Worm (Caenorhabditis elegans) whole organism, L1 larva: ENCODE results near the gene sdz-21.

Experiments
- C04F5.9 ChIP-seq: sonication (generic microtip); optimal IDR thresholded peaks from 2 replicates; lab custom pipeline; 2016; ENCODE audit warnings: missing genetic modification characterization, missing compliant biosample characterization
- C16A3.4 ChIP-seq: fragments of 150-350 bp; optimal IDR thresholded peaks from 2 replicates; lab custom pipeline; 2014; ENCODE audit warnings: missing biosample characterization, missing genetic modification characterization
- C34B4.2 ChIP-seq: sonication (generic microtip); optimal IDR thresholded peaks from 2 replicates; lab custom pipeline; 2017; ENCODE audit warnings: mild to moderate bottlenecking, missing genetic modification characterization, missing compliant biosample characterization
- F16B12.6 ChIP-seq: fragments of 150-350 bp; optimal IDR thresholded peaks from 2 replicates; lab custom pipeline; 2014; ENCODE audit warnings: missing biosample characterization, missing genetic modification characterization
- aha-1 ChIP-seq: fragments of 150-350 bp; optimal IDR thresholded peaks from 2 replicates; lab custom pipeline; 2014; ENCODE audit warnings: missing biosample characterization, missing genetic modification characterization
- aly-2 ChIP-seq: fragments of 150-350 bp; optimal IDR thresholded peaks from 2 replicates; lab custom pipeline; 2014; ENCODE audit warnings: missing biosample characterization, missing genetic modification characterization
- blmp-1 ChIP-seq: fragments of 150-350 bp; optimal IDR thresholded peaks from 2 replicates; lab custom pipeline; 2014; ENCODE audit warnings: missing biosample characterization, missing genetic modification characterization
- ceh-88 ChIP-seq: fragments of 200-800 bp; sonication (Bioruptor generic); IDR thresholded peaks from 2 replicates; pipeline ENCODE4 v1.3.6; 2022; ENCODE audit warnings: missing genetic modification characterization, missing compliant biosample characterization
- ceh-90 ChIP-seq: sonication (generic microtip); optimal IDR thresholded peaks from 2 replicates; lab custom pipeline; 2016; ENCODE audit warnings: missing genetic modification characterization, missing compliant biosample characterization
- efl-1 ChIP-seq, 4 experiments: fragments of 150-350 bp; optimal IDR thresholded peaks in 3 of 4; peaks in 1 of 4; 1 replicate in 1 of 4; 2 replicates in 3 of 4; lab custom pipeline; 2014; ENCODE audit warnings: missing biosample characterization in 2 of 4, missing genetic modification characterization in 2 of 4, missing genetic modification reagents in 2 of 4
- egl-27 ChIP-seq, 2 experiments: fragments of 150-350 bp in 1 of 2; sonication (generic microtip); optimal IDR thresholded peaks; 3 replicates each; lab custom pipeline; 2017 to 2018; ENCODE audit warnings: missing biosample characterization in 2 of 2, missing genetic modification characterization in 2 of 2, missing genetic modification reagents in 2 of 2
- elt-3 ChIP-seq, 6 experiments: fragments of 150-350 bp in 1 of 6; sonication (generic microtip); optimal IDR thresholded peaks; 2 replicates each; lab custom pipeline; 2017 to 2018; ENCODE audit warnings: missing biosample characterization in 6 of 6, missing genetic modification characterization in 6 of 6, inconsistent platforms in 1 of 6
- ets-5 ChIP-seq: fragments of 200-800 bp; sonication (Bioruptor generic); IDR thresholded peaks from 2 replicates; pipeline ENCODE4 v1.3.6; 2022; ENCODE audit warnings: missing genetic modification characterization, missing compliant biosample characterization
- fkh-4 ChIP-seq: sonication (generic microtip); optimal IDR thresholded peaks from 2 replicates; lab custom pipeline; 2016; ENCODE audit warnings: missing compliant biosample characterization, missing genetic modification characterization, borderline replicate concordance
- grh-1 ChIP-seq: fragments of 200-800 bp; sonication (Bioruptor generic); IDR thresholded peaks from 2 replicates; pipeline ENCODE4 v1.3.6; 2022; ENCODE audit warnings: missing genetic modification reagents, missing genetic modification characterization, missing compliant biosample characterization
- hlh-17 ChIP-seq: fragments of 200-800 bp; sonication (Bioruptor generic); optimal IDR thresholded peaks from 2 replicates; lab custom pipeline; 2018; ENCODE audit warnings: missing genetic modification characterization, mild to moderate bottlenecking, missing compliant biosample characterization, moderate library complexity, borderline replicate concordance
- hpl-2 ChIP-seq: fragments of 150-350 bp; optimal IDR thresholded peaks from 2 replicates; lab custom pipeline; 2014; ENCODE audit warnings: missing biosample characterization, missing genetic modification reagents, missing genetic modification characterization
- isw-1 ChIP-seq: fragments of 200-800 bp; sonication (Bioruptor generic); IDR thresholded peaks from 2 replicates; pipeline ENCODE4 v1.3.6; 2022; ENCODE audit warnings: missing genetic modification characterization, missing compliant biosample characterization
- jun-1 ChIP-seq: fragments of 150-350 bp; optimal IDR thresholded peaks from 2 replicates; lab custom pipeline; 2014; ENCODE audit warnings: missing biosample characterization, missing genetic modification reagents, missing genetic modification characterization
- lin-14 ChIP-seq: fragments of 200-800 bp; sonication (Bioruptor generic); optimal IDR thresholded peaks from 2 replicates; lab custom pipeline; 2018; ENCODE audit warnings: mild to moderate bottlenecking, missing genetic modification characterization, moderate library complexity, missing compliant biosample characterization
- lin-39 ChIP-seq: fragments of 150-350 bp; optimal IDR thresholded peaks from 2 replicates; lab custom pipeline; 2014; ENCODE audit warnings: missing biosample characterization, missing genetic modification reagents, missing genetic modification characterization
- mab-9 ChIP-seq: fragments of 200-800 bp; sonication (Bioruptor generic); IDR thresholded peaks from 2 replicates; pipeline ENCODE4 v1.3.6; 2022; ENCODE audit warnings: missing genetic modification reagents, missing genetic modification characterization, missing compliant biosample characterization
- mdl-1 ChIP-seq, 2 experiments: fragments of 150-350 bp; optimal IDR thresholded peaks; 2 replicates each; lab custom pipeline; 2014 to 2017; ENCODE audit warnings: missing biosample characterization in 2 of 2, missing genetic modification characterization in 2 of 2, inconsistent platforms in 1 of 2
- mef-2 ChIP-seq: fragments of 150-350 bp; optimal IDR thresholded peaks from 2 replicates; lab custom pipeline; 2014; ENCODE audit warnings: missing biosample characterization, missing genetic modification characterization
- mep-1 ChIP-seq: fragments of 150-350 bp; optimal IDR thresholded peaks from 2 replicates; lab custom pipeline; 2014; ENCODE audit warnings: missing biosample characterization, missing genetic modification characterization
- nhr-11 ChIP-seq: fragments of 150-350 bp; optimal IDR thresholded peaks from 2 replicates; lab custom pipeline; 2014; ENCODE audit warnings: missing biosample characterization, missing genetic modification characterization
- nhr-12 ChIP-seq: sonication (generic microtip); optimal IDR thresholded peaks from 2 replicates; lab custom pipeline; 2017; ENCODE audit warnings: missing biosample characterization, missing genetic modification characterization
- nhr-28 ChIP-seq: fragments of 150-350 bp; optimal IDR thresholded peaks from 2 replicates; lab custom pipeline; 2014; ENCODE audit warnings: missing biosample characterization, missing genetic modification characterization
- nhr-47 ChIP-seq: sonication (generic microtip); optimal IDR thresholded peaks from 2 replicates; lab custom pipeline; 2016; ENCODE audit warnings: mild to moderate bottlenecking, missing genetic modification characterization, moderate library complexity, missing compliant biosample characterization
- nhr-71 ChIP-seq: sonication (generic microtip); optimal IDR thresholded peaks from 2 replicates; lab custom pipeline; 2016; ENCODE audit warnings: mild to moderate bottlenecking, missing genetic modification characterization, moderate library complexity, missing compliant biosample characterization
- nhr-84 ChIP-seq: sonication (generic microtip); optimal IDR thresholded peaks from 2 replicates; lab custom pipeline; 2017; ENCODE audit warnings: missing biosample characterization, missing genetic modification characterization
- nhr-85 ChIP-seq: sonication (generic microtip); peaks from one replicate; lab custom pipeline; 2016; ENCODE audit warnings: missing genetic modification characterization, inconsistent platforms, missing compliant biosample characterization
- pag-3 ChIP-seq: sonication (generic microtip); optimal IDR thresholded peaks from 2 replicates; lab custom pipeline; 2017; ENCODE audit warnings: missing genetic modification characterization, mild to moderate bottlenecking, missing compliant biosample characterization, antibody characterized with exemption, borderline replicate concordance; ENCODE audit not compliant: insufficient read depth
- pax-3 ChIP-seq: fragments of 200-800 bp; sonication (Bioruptor generic); optimal IDR thresholded peaks from 2 replicates; lab custom pipeline; 2018; ENCODE audit warnings: mild to moderate bottlenecking, missing genetic modification characterization, moderate library complexity, missing compliant biosample characterization
- rnt-1 ChIP-seq: sonication (generic microtip); optimal IDR thresholded peaks from 2 replicates; lab custom pipeline; 2016; ENCODE audit warnings: mild to moderate bottlenecking, missing genetic modification characterization, moderate library complexity, missing compliant biosample characterization
- skn-1 ChIP-seq: fragments of 150-350 bp; optimal IDR thresholded peaks from 2 replicates; lab custom pipeline; 2014; ENCODE audit warnings: missing biosample characterization, missing genetic modification characterization
- snu-23 ChIP-seq: sonication (generic microtip); optimal IDR thresholded peaks from 2 replicates; lab custom pipeline; 2016; ENCODE audit warnings: missing genetic modification characterization, missing compliant biosample characterization
- sox-4 ChIP-seq: sonication (generic microtip); optimal IDR thresholded peaks from 2 replicates; lab custom pipeline; 2016; ENCODE audit warnings: missing genetic modification characterization, missing compliant biosample characterization
- sptf-1 ChIP-seq: fragments of 150-350 bp; optimal IDR thresholded peaks from 2 replicates; lab custom pipeline; 2014; ENCODE audit warnings: missing biosample characterization, missing genetic modification characterization
- sup-37 ChIP-seq: fragments of 200-800 bp; sonication (Bioruptor generic); optimal IDR thresholded peaks from 2 replicates; lab custom pipeline; 2018; ENCODE audit warnings: mild to moderate bottlenecking, missing genetic modification characterization, missing compliant biosample characterization
- tbx-2 ChIP-seq: sonication (generic microtip); optimal IDR thresholded peaks from 2 replicates; lab custom pipeline; 2016; ENCODE audit warnings: missing genetic modification characterization, missing compliant biosample characterization
- unc-130 ChIP-seq: fragments of 150-350 bp; optimal IDR thresholded peaks from 2 replicates; lab custom pipeline; 2017; ENCODE audit warnings: missing biosample characterization, missing genetic modification characterization, inconsistent platforms
- unc-30 ChIP-seq: sonication (generic microtip); optimal IDR thresholded peaks from 2 replicates; lab custom pipeline; 2017; ENCODE audit warnings: missing biosample characterization, missing genetic modification characterization
- unc-62 ChIP-seq: fragments of 150-350 bp; optimal IDR thresholded peaks from 2 replicates; lab custom pipeline; 2014; ENCODE audit warnings: missing biosample characterization, missing genetic modification reagents, missing genetic modification characterization
- unc-98 ChIP-seq: fragments of 200-800 bp; sonication (Bioruptor generic); IDR thresholded peaks from 2 replicates; pipeline ENCODE4 v1.3.6; 2022; ENCODE audit warnings: missing genetic modification characterization, missing compliant biosample characterization
- vab-15 ChIP-seq: sonication (generic microtip); optimal IDR thresholded peaks from 2 replicates; lab custom pipeline; 2017; ENCODE audit warnings: missing genotype, mild to moderate bottlenecking, missing genetic modification characterization, missing compliant biosample characterization
- xbp-1 ChIP-seq: sonication (generic microtip); optimal IDR thresholded peaks from 2 replicates; lab custom pipeline; 2016; ENCODE audit warnings: missing genetic modification characterization, missing compliant biosample characterization
- zag-1 ChIP-seq: fragments of 150-350 bp; optimal IDR thresholded peaks from 2 replicates; lab custom pipeline; 2014; ENCODE audit warnings: missing biosample characterization, missing genetic modification characterization
- zip-4 ChIP-seq: fragments of 200-800 bp; sonication (Bioruptor generic); optimal IDR thresholded peaks from 2 replicates; lab custom pipeline; 2018; ENCODE audit warnings: mild to moderate bottlenecking, missing genetic modification characterization, moderate library complexity, missing compliant biosample characterization
- ztf-11 ChIP-seq, 2 experiments: sonication (generic microtip); optimal IDR thresholded peaks; 2 replicates each; lab custom pipeline; 2016 to 2017; ENCODE audit warnings: missing genetic modification characterization in 2 of 2, missing biosample characterization in 1 of 2, missing compliant biosample characterization in 1 of 2

The sdz-21 gene

DNA sequence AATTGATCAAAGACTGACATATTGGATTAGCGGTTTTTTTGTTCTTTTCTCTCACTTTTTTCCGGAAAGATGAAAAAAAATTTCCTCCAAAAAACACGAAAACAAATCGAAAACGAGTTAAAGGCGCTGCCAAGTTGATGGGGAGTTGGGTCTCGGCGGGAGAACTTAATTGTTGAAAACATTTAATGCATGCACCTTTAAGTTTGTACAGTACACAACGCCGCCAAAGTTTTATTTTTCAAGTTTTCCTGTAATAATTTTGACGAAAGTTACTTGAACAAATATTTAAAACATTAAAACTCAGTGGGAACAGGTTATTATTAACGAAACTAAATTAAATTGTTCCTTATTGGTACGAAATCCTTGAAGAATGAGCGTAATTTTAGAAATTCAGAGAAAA, 44.6 kb upstream of the sdz-21 start:
- no peak for TF ChIP-seq aly-2 (tag; lab: Kevin White, UChicago)
- TF ChIP-seq ceh-88 (GFP tag; lab: Robert Waterston, UW) = no peak

DNA sequence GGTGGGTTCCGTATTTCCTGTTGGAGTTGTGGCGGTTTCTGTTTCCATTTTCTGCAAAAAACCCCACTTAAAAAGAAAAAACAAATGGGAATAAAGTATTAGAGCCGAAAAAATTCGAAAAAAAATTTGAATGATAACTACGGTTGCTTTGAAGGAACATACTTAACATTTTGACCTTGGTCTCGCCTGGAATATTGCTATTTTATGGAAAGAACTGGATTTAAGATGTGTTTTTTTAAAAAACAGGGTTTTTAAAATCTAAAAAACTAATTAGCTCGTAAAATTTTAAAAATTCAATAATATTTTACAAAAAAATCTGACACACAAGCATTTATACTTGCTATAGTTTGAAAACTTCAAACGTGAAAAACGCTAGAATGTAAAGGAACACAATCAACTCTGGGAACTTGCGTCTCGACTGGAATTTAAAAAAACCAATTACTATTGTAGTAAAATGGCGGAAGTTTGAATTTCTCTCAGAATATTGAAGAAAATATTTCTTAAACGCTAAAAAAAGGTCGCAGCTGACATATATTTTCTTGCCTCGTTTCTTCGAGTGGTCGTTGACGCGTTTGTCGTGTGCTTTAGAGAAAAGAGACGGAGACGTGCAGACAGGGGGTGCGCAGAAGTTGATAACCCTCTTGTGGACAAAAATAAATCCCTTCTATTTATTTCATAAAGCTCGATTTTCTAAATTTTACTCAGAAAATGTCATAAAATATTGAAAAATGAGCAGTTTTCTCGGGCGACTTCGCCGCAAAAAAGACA, 41.3 kb upstream of the sdz-21 start, which contains the start of the genes lgg-3 and rgs-5:
lgg-3 (minus strand) TSS at position 51 of the 768 bp plus-strand sequence.
rgs-5 (plus strand) TSS at position 593 of the 768 bp plus-strand sequence.
- TF ChIP-seq elt-3 (tag; optimal IDR thresholded peaks at IDR 0.05; lab: Kevin White, UChicago) (peak in 1 of 6 experiments; percentile 28), pag-3 (no peak), unc-62 (GFP tag; lab: Kevin White, UChicago) (no peak), skn-1 (no peak), tbx-2 (tag; lab: Kevin White, UChicago) (no peak), mep-1 (peak; percentile 15), egl-27 (tag; optimal IDR thresholded peaks at IDR 0.05; lab: Kevin White, UChicago) (no peak), nhr-85 (peak; percentile 17), F16B12.6 (no peak), unc-130 (tag; lab: Kevin White, UChicago) (no peak), vab-15 (no peak), nhr-47 (tag; lab: Kevin White, UChicago) (no peak), mdl-1 (tag; optimal IDR thresholded peaks at IDR 0.05; lab: Kevin White, UChicago) (peak in 1 of 2 experiments; percentile 8), xbp-1 (no peak), ztf-11 (tag; optimal IDR thresholded peaks at IDR 0.05; lab: Kevin White, UChicago) (no peak), C04F5.9 (tag; lab: Kevin White, UChicago) (no peak), hpl-2 (GFP tag; lab: Kevin White, UChicago) (no peak), jun-1 (tag; lab: Kevin White, UChicago) (no peak), mab-9 (GFP tag; lab: Robert Waterston, UW) (no peak), zag-1 (tag; lab: Kevin White, UChicago) (no peak), pax-3 (tag; lab: Kevin White, UChicago) (no peak), grh-1 (GFP tag; lab: Robert Waterston, UW) (no peak), ceh-90 (no peak), nhr-28 (no peak), aha-1 (tag; lab: Kevin White, UChicago) (no peak), zip-4 (GFP tag; lab: Kevin White, UChicago) (no peak), sox-4 (tag; lab: Kevin White, UChicago) (no peak), mef-2 (no peak), lin-39 (tag; lab: Kevin White, UChicago) (no peak), nhr-84 (tag; lab: Kevin White, UChicago) (no peak), nhr-71 (peak; percentile 46), ets-5 (GFP tag; lab: Robert Waterston, UW) (no peak), fkh-4 (no peak), snu-23 (GFP tag; lab: Kevin White, UChicago) (peak; percentile 30), unc-98 (GFP tag; lab: Robert Waterston, UW) (no peak), unc-30 (tag; lab: Kevin White, UChicago) (no peak), rnt-1 (tag; lab: Kevin White, UChicago) (peak; percentile 34), hlh-17 (GFP tag; lab: Kevin White, UChicago) (no peak), nhr-12 (tag; lab: Kevin White, UChicago) (no peak), blmp-1 (tag; lab: Kevin White, UChicago) (peak; percentile 20), sptf-1 (tag; lab: Kevin White, UChicago) (no peak), C34B4.2 (no peak), sup-37 (GFP tag; lab: Kevin White, UChicago) (no peak), lin-14 (GFP tag; lab: Kevin White, UChicago) (no peak), ceh-88 (GFP tag; lab: Robert Waterston, UW) (no peak), isw-1 (GFP tag; lab: Robert Waterston, UW) (no peak), efl-1 (optimal IDR thresholded peaks at IDR 0.05; lab: Kevin White, UChicago) (peak; percentile 50 to 70), efl-1 (GFP tag; optimal IDR thresholded peaks at IDR 0.05 in 1 of 2; lab: Kevin White, UChicago) (peak; percentile 47 to 93), nhr-11 (tag; lab: Kevin White, UChicago) (no peak), C16A3.4 (tag; lab: Kevin White, UChicago) (peak; percentile 27)
